Worm (Caenorhabditis elegans) whole organism, midembryonic: ENCODE measurements around the gene rps-13.

Experiments used
- T22C8.4 ChIP-seq: fragments of 200-800 bp; sonication (Bioruptor generic); IDR thresholded peaks from 2 replicates; pipeline ENCODE4 v1.3.6; 2022; ENCODE audit warnings: missing genetic modification characterization, missing compliant biosample characterization
- cog-1 ChIP-seq: sonication (generic microtip); optimal IDR thresholded peaks from 2 replicates; lab custom pipeline; 2016; ENCODE audit warnings: missing genetic modification characterization, missing compliant biosample characterization
- flt-1 ChIP-seq: fragments of 200-800 bp; sonication (Bioruptor generic); IDR thresholded peaks from 2 replicates; pipeline ENCODE4 v1.3.6; 2022; ENCODE audit warnings: missing genetic modification characterization, missing compliant biosample characterization
- klf-2 ChIP-seq: fragments of 200-800 bp; sonication (Bioruptor generic); conservative IDR thresholded peaks from 2 replicates; pipeline ENCODE4 v1.3.6; 2022; ENCODE audit warnings: missing genetic modification reagents, missing genetic modification characterization, missing compliant biosample characterization
- ref-1 ChIP-seq: fragments of 200-800 bp; sonication (Bioruptor generic); conservative IDR thresholded peaks from 2 replicates; pipeline ENCODE4 v1.3.6; 2022; ENCODE audit warnings: missing genetic modification reagents, missing genetic modification characterization, missing compliant biosample characterization
- ztf-23 ChIP-seq: fragments of 200-800 bp; sonication (Bioruptor generic); IDR thresholded peaks from 2 replicates; pipeline ENCODE4 v1.3.6; 2022; ENCODE audit warnings: missing genetic modification reagents, missing genetic modification characterization, missing compliant biosample characterization

DNA sequence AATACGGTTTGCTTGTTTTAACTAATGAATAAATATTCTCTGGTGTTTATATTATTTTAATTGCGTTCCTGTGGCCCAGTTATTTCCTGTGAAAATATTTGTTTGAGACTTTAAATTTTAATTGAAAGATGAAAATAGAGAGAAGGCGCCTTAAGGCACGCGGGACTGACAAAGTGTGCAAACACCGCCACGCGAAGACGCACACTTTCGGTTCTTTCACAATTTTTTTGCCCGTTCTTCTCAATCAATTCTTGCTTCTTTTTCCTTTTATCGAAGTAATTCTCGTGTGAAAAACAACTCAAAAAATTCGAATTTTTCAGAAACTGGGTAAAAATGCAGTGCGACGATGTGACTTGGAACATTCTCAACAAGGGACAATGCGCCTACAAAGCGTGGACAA, 4.3 kb upstream of the rps-13 start, which contains the start of gene C16A3.6:
- TF ChIP-seq klf-2 (GFP tag; lab: Robert Waterston, UW) (no peak), ztf-23 (GFP tag; lab: Robert Waterston, UW) (no peak), ref-1 (GFP tag; lab: Robert Waterston, UW) (no peak), flt-1 (GFP tag; lab: Robert Waterston, UW) (peak; percentile 63; the same call in 1 of the 2 replicates), T22C8.4 (no peak), cog-1 (no peak)
